Fruit fly (Drosophila melanogaster) whole organism, embryonic: ENCODE results near the gene CG14273.

Source experiments
- Asciz ChIP-seq: fragments of 200-800 bp; sonication (Bioruptor generic); optimal IDR thresholded peaks from 2 replicates; lab custom pipeline; 2017; ENCODE audit warnings: missing biosample characterization, mild to moderate bottlenecking, missing genetic modification characterization, missing genetic modification reagents
- B-H2 ChIP-seq: fragments of 200-800 bp; sonication (Bioruptor generic); optimal IDR thresholded peaks from 2 replicates; lab custom pipeline; 2018; ENCODE audit warnings: missing biosample characterization, mild to moderate bottlenecking, missing genetic modification characterization
- BtbVII ChIP-seq: fragments of 200-800 bp; sonication (Bioruptor generic); optimal IDR thresholded peaks from 3 replicates; lab custom pipeline; 2017; ENCODE audit warnings: missing biosample characterization, mild to moderate bottlenecking, missing genetic modification characterization
- CG10147 ChIP-seq: fragments of 200-800 bp; sonication (Bioruptor generic); optimal IDR thresholded peaks from 2 replicates; lab custom pipeline; 2019; ENCODE audit warnings: missing biosample characterization, mild to moderate bottlenecking, missing genetic modification characterization, moderate library complexity
- CG11695 ChIP-seq: fragments of 200-800 bp; sonication (Bioruptor generic); IDR thresholded peaks from 3 replicates; pipeline ENCODE4 v1.3.6; 2022; ENCODE audit warnings: missing biosample characterization, missing genetic modification characterization
- CG12071 ChIP-seq: fragments of 200-800 bp; sonication (Bioruptor generic); optimal IDR thresholded peaks from 3 replicates; lab custom pipeline; 2018; ENCODE audit warnings: missing biosample characterization, mild to moderate bottlenecking, missing genetic modification characterization
- CG12104 ChIP-seq: fragments of 200-800 bp; sonication (Bioruptor generic); optimal IDR thresholded peaks from 3 replicates; lab custom pipeline; 2016; ENCODE audit warnings: missing biosample characterization, missing genetic modification characterization
- CG12769 ChIP-seq: fragments of 200-800 bp; sonication (Bioruptor generic); optimal IDR thresholded peaks from 2 replicates; lab custom pipeline; 2019; ENCODE audit warnings: missing biosample characterization, mild to moderate bottlenecking, missing genetic modification characterization, moderate library complexity
- CG14710 ChIP-seq: fragments of 200-800 bp; sonication (Bioruptor generic); optimal IDR thresholded peaks from 3 replicates; lab custom pipeline; 2019; ENCODE audit warnings: missing biosample characterization, mild to moderate bottlenecking, missing genetic modification characterization, moderate library complexity
- CG15479 ChIP-seq: fragments of 200-800 bp; sonication (Bioruptor generic); optimal IDR thresholded peaks from 3 replicates; lab custom pipeline; 2019; ENCODE audit warnings: missing biosample characterization, mild to moderate bottlenecking, missing genetic modification characterization, moderate library complexity
- CG16813 ChIP-seq: fragments of 200-800 bp; sonication (Bioruptor generic); IDR thresholded peaks from 3 replicates; pipeline ENCODE4 v1.3.6; 2022; ENCODE audit warnings: missing biosample characterization, missing genetic modification characterization; ENCODE audit not compliant: partially characterized antibody
- CG2712 ChIP-seq: fragments of 200-800 bp; optimal IDR thresholded peaks from 3 replicates; lab custom pipeline; 2019; ENCODE audit warnings: missing biosample characterization, mild to moderate bottlenecking, missing genetic modification characterization, moderate library complexity
- CG31441 ChIP-seq: fragments of 200-800 bp; sonication (Bioruptor generic); IDR thresholded peaks from 2 replicates; pipeline ENCODE4 v1.3.6; 2022; ENCODE audit warnings: missing biosample characterization, missing genetic modification characterization
- CG3726 ChIP-seq: fragments of 200-800 bp; sonication (Bioruptor generic); IDR thresholded peaks from 3 replicates; pipeline ENCODE4, ENCODE4 v1.3.6; 2022; ENCODE audit warnings: missing biosample characterization, missing genetic modification characterization
- CG3995 ChIP-seq: fragments of 200-800 bp; sonication (Bioruptor generic); optimal IDR thresholded peaks from 3 replicates; lab custom pipeline; 2016; ENCODE audit warnings: missing biosample characterization, missing genetic modification characterization
- CG4854 ChIP-seq: fragments of 200-800 bp; sonication (Bioruptor generic); optimal IDR thresholded peaks from 2 replicates; lab custom pipeline; 2016; ENCODE audit warnings: missing biosample characterization, missing genetic modification characterization, inconsistent platforms
- CG7372 ChIP-seq: fragments of 200-800 bp; sonication (Bioruptor generic); IDR thresholded peaks from 2 replicates; pipeline ENCODE4 v1.3.6; 2022; ENCODE audit warnings: missing biosample characterization, missing genetic modification characterization
- CG8281 ChIP-seq: fragments of 200-800 bp; sonication (Bioruptor generic); optimal IDR thresholded peaks from 2 replicates; lab custom pipeline; 2018; ENCODE audit warnings: missing biosample characterization, mild to moderate bottlenecking, missing genetic modification characterization, moderate library complexity
- CG8765 ChIP-seq: fragments of 200-800 bp; sonication (Bioruptor generic); IDR thresholded peaks from 2 replicates; pipeline ENCODE4 v1.3.6; 2022; ENCODE audit warnings: missing biosample characterization, missing genetic modification characterization
- Deaf1 ChIP-seq: fragments of 200-800 bp; optimal IDR thresholded peaks from 3 replicates; lab custom pipeline; 2019; ENCODE audit warnings: missing biosample characterization, mild to moderate bottlenecking, missing genetic modification characterization, moderate library complexity
- ERR ChIP-seq: fragments of 200-800 bp; sonication (Bioruptor generic); optimal IDR thresholded peaks from 2 replicates; lab custom pipeline; 2016; ENCODE audit warnings: missing biosample characterization, missing genetic modification characterization
- HLH4C ChIP-seq: fragments of 200-800 bp; sonication (Bioruptor generic); IDR thresholded peaks from 3 replicates; pipeline ENCODE4 v1.3.6; 2022; ENCODE audit warnings: missing biosample characterization, missing genetic modification characterization; ENCODE audit not compliant: partially characterized antibody
- HLH54F ChIP-seq: fragments of 200-800 bp; sonication (Bioruptor generic); optimal IDR thresholded peaks from 3 replicates; lab custom pipeline; 2016; ENCODE audit warnings: missing biosample characterization, missing genetic modification characterization
- HLHmδ ChIP-seq: fragments of 200-800 bp; sonication (Bioruptor generic); optimal IDR thresholded peaks from 2 replicates; lab custom pipeline; 2018; ENCODE audit warnings: missing biosample characterization, mild to moderate bottlenecking, missing genetic modification characterization, moderate library complexity
- Hr3 ChIP-seq: fragments of 200-800 bp; sonication (Bioruptor generic); optimal IDR thresholded peaks from 3 replicates; lab custom pipeline; 2016; ENCODE audit warnings: missing biosample characterization, missing genetic modification characterization
- Lhr ChIP-seq: fragments of 200-800 bp; sonication (Bioruptor generic); optimal IDR thresholded peaks from 3 replicates; lab custom pipeline; 2017; ENCODE audit warnings: mild to moderate bottlenecking, missing biosample characterization, missing genetic modification reagents, missing genetic modification characterization
- Mes4 ChIP-seq: fragments of 200-800 bp; sonication (Bioruptor generic); optimal IDR thresholded peaks from 2 replicates; lab custom pipeline; 2016; ENCODE audit warnings: missing biosample characterization, missing genetic modification characterization
- Mrtf ChIP-seq: fragments of 200-800 bp; sonication (Bioruptor generic); IDR thresholded peaks from 3 replicates; pipeline ENCODE4 v1.3.6; 2022; ENCODE audit warnings: missing biosample characterization, missing genetic modification characterization
- NC2β ChIP-seq: fragments of 200-800 bp; sonication (Bioruptor generic); optimal IDR thresholded peaks from 2 replicates; lab custom pipeline; 2016; ENCODE audit warnings: missing biosample characterization, missing genetic modification characterization
- NK7.1 ChIP-seq: fragments of 200-800 bp; sonication (Bioruptor generic); optimal IDR thresholded peaks from 3 replicates; lab custom pipeline; 2016; ENCODE audit warnings: missing biosample characterization, missing genetic modification characterization
- Nf-YC ChIP-seq: fragments of 200-800 bp; optimal IDR thresholded peaks from 3 replicates; lab custom pipeline; 2019; ENCODE audit warnings: missing biosample characterization, mild to moderate bottlenecking, missing genetic modification characterization, moderate library complexity
- NfI ChIP-seq: fragments of 200-800 bp; sonication (Bioruptor generic); optimal IDR thresholded peaks from 3 replicates; lab custom pipeline; 2018; ENCODE audit warnings: missing biosample characterization, mild to moderate bottlenecking, missing genetic modification characterization, moderate library complexity
- Oaz ChIP-seq: fragments of 200-800 bp; sonication (Bioruptor generic); IDR thresholded peaks from 2 replicates; pipeline ENCODE4 v1.3.6; 2022; ENCODE audit warnings: missing biosample characterization, missing genetic modification characterization
- Optix ChIP-seq: fragments of 200-800 bp; sonication (Bioruptor generic); IDR thresholded peaks from 3 replicates; pipeline ENCODE4 v1.3.6; 2022; ENCODE audit warnings: missing biosample characterization, missing genetic modification characterization
- PHDP ChIP-seq: fragments of 200-800 bp; sonication (Bioruptor generic); optimal IDR thresholded peaks from 3 replicates; lab custom pipeline; 2018; ENCODE audit warnings: missing biosample characterization, mild to moderate bottlenecking, missing genetic modification characterization, moderate library complexity
- Scr ChIP-seq: fragments of 200-800 bp; sonication (Bioruptor generic); IDR thresholded peaks from 2 replicates; pipeline ENCODE4 v1.3.6; 2022; ENCODE audit warnings: missing biosample characterization, missing genetic modification characterization; ENCODE audit not compliant: partially characterized antibody
- Vsx1 ChIP-seq: fragments of 200-800 bp; sonication (Bioruptor generic); optimal IDR thresholded peaks from 2 replicates; lab custom pipeline; 2017; ENCODE audit warnings: missing biosample characterization, mild to moderate bottlenecking, missing genetic modification characterization, missing genetic modification reagents
- br ChIP-seq: fragments of >200 bp; optimal IDR thresholded peaks from 2 replicates; lab custom pipeline; 2017
- dati ChIP-seq: fragments of 200-800 bp; sonication (Bioruptor generic); IDR thresholded peaks from 2 replicates; pipeline ENCODE4 v1.3.6; 2022; ENCODE audit warnings: missing biosample characterization, missing genetic modification characterization
- eyg ChIP-seq: fragments of 200-800 bp; sonication (Bioruptor generic); optimal IDR thresholded peaks from 3 replicates; lab custom pipeline; 2016; ENCODE audit warnings: missing biosample characterization, missing genetic modification characterization
- fd3F ChIP-seq: fragments of 200-800 bp; sonication (Bioruptor generic); optimal IDR thresholded peaks from 2 replicates; lab custom pipeline; 2018; ENCODE audit warnings: missing biosample characterization, mild to moderate bottlenecking, missing genetic modification characterization, moderate library complexity
- jigr1 ChIP-seq: fragments of 200-800 bp; sonication (Bioruptor generic); IDR thresholded peaks from 3 replicates; pipeline ENCODE4 v1.3.6; 2022; ENCODE audit warnings: missing biosample characterization, missing genetic modification characterization
- klu ChIP-seq: fragments of 200-800 bp; sonication (Bioruptor generic); IDR thresholded peaks from 2 replicates; pipeline ENCODE4 v1.3.6; 2022; ENCODE audit warnings: missing biosample characterization, missing genetic modification characterization
- lmd ChIP-seq: fragments of 200-800 bp; sonication (Bioruptor generic); IDR thresholded peaks from 2 replicates; pipeline ENCODE4 v1.3.6; 2022; ENCODE audit warnings: missing biosample characterization, missing genetic modification characterization
- nerfin-1 ChIP-seq: fragments of 200-800 bp; sonication (Bioruptor generic); optimal IDR thresholded peaks from 3 replicates; lab custom pipeline; 2019; ENCODE audit warnings: missing biosample characterization, mild to moderate bottlenecking, missing genetic modification characterization, moderate library complexity
- nmo ChIP-seq: fragments of 200-800 bp; sonication (Bioruptor generic); optimal IDR thresholded peaks from 2 replicates; lab custom pipeline; 2018; ENCODE audit warnings: missing biosample characterization, mild to moderate bottlenecking, missing genetic modification characterization, moderate library complexity
- nom ChIP-seq: fragments of 200-800 bp; sonication (Bioruptor generic); optimal IDR thresholded peaks from 2 replicates; lab custom pipeline; 2017; ENCODE audit warnings: missing biosample characterization, missing genetic modification characterization, mild to moderate bottlenecking, moderate library complexity, missing genetic modification reagents
- ranshi ChIP-seq: fragments of 200-800 bp; sonication (Bioruptor generic); IDR thresholded peaks from 2 replicates; pipeline ENCODE4 v1.3.6; 2022; ENCODE audit warnings: missing biosample characterization, missing genetic modification characterization
- sima ChIP-seq: fragments of 200-800 bp; sonication (Bioruptor generic); optimal IDR thresholded peaks from 2 replicates; lab custom pipeline; 2016; ENCODE audit warnings: missing biosample characterization, missing genetic modification characterization
- sna ChIP-seq: fragments of 200-800 bp; sonication (Bioruptor generic); IDR thresholded peaks from 2 replicates; pipeline ENCODE4 v1.3.6; 2022; ENCODE audit warnings: missing biosample characterization, missing genetic modification characterization; ENCODE audit not compliant: partially characterized antibody

CG14273 gene

DNA sequence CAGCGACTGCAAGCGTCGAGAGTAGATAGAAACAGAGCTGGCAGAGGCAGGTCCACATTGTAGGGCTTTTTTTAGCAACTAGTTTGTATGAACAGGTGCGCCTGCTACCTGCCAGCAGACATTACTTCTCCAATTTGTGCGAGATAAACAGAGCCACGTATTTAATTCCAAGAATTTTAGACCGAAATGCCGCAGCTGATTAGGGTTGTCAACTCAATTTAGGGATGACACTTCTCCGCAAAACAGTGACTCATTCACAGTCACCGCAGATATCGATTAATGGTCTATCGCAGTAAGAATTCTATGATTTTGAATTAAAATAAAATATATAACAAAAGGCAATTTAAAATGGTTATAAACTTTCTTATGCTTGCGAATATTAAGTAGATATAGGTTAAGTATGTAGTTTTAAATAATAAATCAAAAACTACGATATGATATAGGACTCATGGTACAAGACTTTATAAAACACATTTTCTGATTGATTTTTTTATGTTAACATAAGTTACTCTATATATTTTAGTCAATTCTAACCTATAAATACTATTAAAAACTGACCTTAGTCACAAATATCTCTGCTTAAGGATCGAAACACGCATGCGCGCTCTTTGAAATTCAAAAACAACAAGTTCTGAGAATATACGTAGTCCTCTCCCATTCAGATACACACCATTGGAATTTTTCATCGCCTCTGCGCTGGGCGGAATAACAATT is 39.6 kb upstream of the CG14273 start, which contains the start of the genes wol and Scgalpha (continued):
- no peak for TF ChIP-seq sima (GFP tag; lab: Kevin White, UChicago)
- TF ChIP-seq NfI (GFP tag; lab: Kevin White, UChicago), result no peak
- TF ChIP-seq jigr1 (GFP tag; lab: Robert Waterston, UW), result no peak; the same call in 2 of the 3 replicates
- TF ChIP-seq Deaf1, result no peak
- TF ChIP-seq CG15479 (GFP tag; lab: Kevin White, UChicago), result no peak
- no peak for TF ChIP-seq HLHmδ (GFP tag; lab: Kevin White, UChicago)
- TF ChIP-seq Scr (GFP tag; lab: Robert Waterston, UW), result peak; percentile 60
- peak; percentile 98 for TF ChIP-seq CG3995 (GFP tag; lab: Kevin White, UChicago)
- no peak for TF ChIP-seq Mes4 (GFP tag; lab: Kevin White, UChicago)
- no peak for TF ChIP-seq dati (GFP tag; lab: Robert Waterston, UW)
- TF ChIP-seq CG12104 (GFP tag; lab: Kevin White, UChicago), result no peak
- TF ChIP-seq Lhr (GFP tag; lab: Kevin White, UChicago), result no peak
- TF ChIP-seq CG14710, result peak; percentile 8
- TF ChIP-seq CG2712 (tag; lab: Kevin White, UChicago), result peak; percentile 43
- no peak for TF ChIP-seq Vsx1 (GFP tag; lab: Kevin White, UChicago)
- no peak for TF ChIP-seq ERR (GFP tag; lab: Kevin White, UChicago)
- TF ChIP-seq CG10147 (GFP tag; lab: Kevin White, UChicago), result no peak
- TF ChIP-seq ranshi, result no peak
- peak; percentile 69 for TF ChIP-seq HLH4C
- no peak for TF ChIP-seq eyg
- peak; percentile 46; the same call in 1 of the 2 replicates for TF ChIP-seq CG31441 (GFP tag; lab: Robert Waterston, UW)
- peak; percentile 12 for TF ChIP-seq Nf-YC
- no peak for TF ChIP-seq br (lab: Kevin White, UChicago)
- TF ChIP-seq lmd, result no peak
- no peak for TF ChIP-seq NC2β (GFP tag; lab: Kevin White, UChicago)
- TF ChIP-seq nerfin-1 (tag; lab: Kevin White, UChicago), result peak; percentile 81
- no peak for TF ChIP-seq CG8765 (GFP tag; lab: Robert Waterston, UW)
- no peak for TF ChIP-seq PHDP
- TF ChIP-seq CG8281, result no peak
- no peak for TF ChIP-seq HLH54F (GFP tag; lab: Kevin White, UChicago)
- TF ChIP-seq fd3F, result no peak
- TF ChIP-seq nmo (GFP tag; lab: Kevin White, UChicago), result peak; percentile 34
- TF ChIP-seq CG12071 (GFP tag; lab: Kevin White, UChicago), result no peak
- TF ChIP-seq nom, result no peak
- no peak for TF ChIP-seq Oaz
- TF ChIP-seq Mrtf (GFP tag; lab: Robert Waterston, UW), result no peak
- TF ChIP-seq Optix, result no peak
- no peak for TF ChIP-seq klu (GFP tag; lab: Robert Waterston, UW)
- peak; percentile 65 for TF ChIP-seq CG16813 (GFP tag; lab: Robert Waterston, UW)
- no peak for TF ChIP-seq BtbVII (GFP tag; lab: Kevin White, UChicago)
- TF ChIP-seq CG11695 (GFP tag; lab: Robert Waterston, UW), result no peak
- TF ChIP-seq CG4854 (GFP tag; lab: Kevin White, UChicago), result no peak
- TF ChIP-seq NK7.1 (GFP tag; lab: Kevin White, UChicago), result no peak
- TF ChIP-seq sna (GFP tag; lab: Robert Waterston, UW), result 0 out of 2 replicates have a peak, but pooled peaks have one; percentile 58
- TF ChIP-seq Asciz (GFP tag; lab: Kevin White, UChicago), result no peak
- TF ChIP-seq CG7372 (GFP tag; lab: Robert Waterston, UW), result no peak
- no peak for TF ChIP-seq CG12769 (tag; lab: Kevin White, UChicago)
- no peak for TF ChIP-seq Hr3 (GFP tag; lab: Kevin White, UChicago)
- no peak for TF ChIP-seq B-H2 (GFP tag; lab: Kevin White, UChicago)
- no peak for TF ChIP-seq CG3726 (GFP tag; lab: Robert Waterston, UW)
